Worm (Caenorhabditis elegans) whole organism, young adult: ENCODE measurements around the gene F53H1.3.

ENCODE experiments used
- T07F8.4 ChIP-seq: sonication (generic microtip); optimal IDR thresholded peaks from 2 replicates; lab custom pipeline; 2016; ENCODE audit warnings: mild to moderate bottlenecking, missing genetic modification characterization, moderate library complexity, missing compliant biosample characterization
- egrh-3 ChIP-seq: fragments of 200-800 bp; sonication (Bioruptor generic); IDR thresholded peaks from 2 replicates; pipeline ENCODE4 v1.3.6; 2022; ENCODE audit warnings: missing genetic modification reagents, missing genetic modification characterization, missing compliant biosample characterization
- hmg-1.2 ChIP-seq: fragments of 200-800 bp; sonication (Bioruptor generic); IDR thresholded peaks from 2 replicates; pipeline ENCODE4 v1.3.6; 2022; ENCODE audit warnings: missing genetic modification reagents, missing genetic modification characterization, missing compliant biosample characterization
- madf-8 ChIP-seq: fragments of 200-800 bp; sonication (Bioruptor generic); conservative IDR thresholded peaks from 2 replicates; pipeline ENCODE4 v1.3.6; 2022; ENCODE audit warnings: missing genetic modification reagents, missing genetic modification characterization, missing compliant biosample characterization
- nhr-80 ChIP-seq: sonication (generic microtip); optimal IDR thresholded peaks from 2 replicates; lab custom pipeline; 2016; ENCODE audit warnings: missing genetic modification characterization, missing compliant biosample characterization
- pha-4 ChIP-seq: fragments of 150-350 bp; sonication (generic microtip); optimal IDR thresholded peaks from 2 replicates; lab custom pipeline; 2014; ENCODE audit warnings: missing biosample characterization, missing genetic modification reagents, missing genetic modification characterization
- repo-1 ChIP-seq: sonication (generic microtip); optimal IDR thresholded peaks from 2 replicates; lab custom pipeline; 2017; ENCODE audit warnings: mild to moderate bottlenecking, missing genetic modification characterization, missing compliant biosample characterization
- snpc-3.4 ChIP-seq: sonication (generic microtip); optimal IDR thresholded peaks from 2 replicates; lab custom pipeline; 2017; ENCODE audit warnings: missing genetic modification characterization, mild to moderate bottlenecking, missing compliant biosample characterization, antibody characterized with exemption, moderate library complexity, missing genotype, missing genetic modification reagents
- snpc-4 ChIP-seq, 5 experiments: fragments of 150-350 bp in 1 of 5; sonication (generic microtip) in 4 of 5; optimal IDR thresholded peaks; 2 replicates each; lab custom pipeline; 2014 to 2018; ENCODE audit warnings: missing genetic modification characterization in 5 of 5, missing biosample characterization in 3 of 5, antibody characterized with exemption in 2 of 5, mild to moderate bottlenecking in 2 of 5, missing compliant biosample characterization in 2 of 5, missing genotype in 2 of 5, moderate library complexity in 2 of 5, missing genetic modification reagents in 1 of 5

- TF ChIP-seq egrh-3 (GFP tag; lab: Robert Waterston, UW) = no peak
- TF ChIP-seq repo-1 (tag; lab: Kevin White, UChicago) = no peak
- no peak for TF ChIP-seq hmg-1.2 (GFP tag; lab: Robert Waterston, UW)
- TF ChIP-seq pha-4 = no peak
- TF ChIP-seq T07F8.4 (tag; lab: Kevin White, UChicago) = no peak
- no peak for TF ChIP-seq nhr-80 (tag; lab: Kevin White, UChicago)
- no peak for TF ChIP-seq snpc-3.4
- TF ChIP-seq snpc-4 (GFP tag; optimal IDR thresholded peaks at IDR 0.05; lab: Kevin White, UChicago) = no peak
- no peak for TF ChIP-seq snpc-4 (tag; optimal IDR thresholded peaks at IDR 0.05; lab: Kevin White, UChicago)
- no peak for TF ChIP-seq madf-8 (GFP tag; lab: Robert Waterston, UW)
Observed at ce11 chrIV:1371300-1371699, 42.3 kb downstream of the F53H1.3 start.
